Worm (Caenorhabditis elegans) whole organism, L4 larva: Measurements from ENCODE around the gene Y116F11A.6.
"Not testable (repeated sequence)": the region's sequence is repeated elsewhere in the genome, so short reads cannot be mapped to it uniquely, and the experiment has no call there.

ENCODE experiments used
- D1046.2 ChIP-seq: fragments of 200-800 bp; sonication (Bioruptor generic); IDR thresholded peaks from 2 replicates; pipeline ENCODE4 v1.3.6; 2022; ENCODE audit warnings: missing genetic modification characterization, missing compliant biosample characterization
- F10B5.3 ChIP-seq: sonication (generic microtip); optimal IDR thresholded peaks from 2 replicates; lab custom pipeline; 2016; ENCODE audit warnings: mild to moderate bottlenecking, missing genetic modification characterization, missing compliant biosample characterization
- Y48G9A.11 ChIP-seq: fragments of 200-800 bp; sonication (Bioruptor generic); IDR thresholded peaks from 2 replicates; pipeline ENCODE4 v1.3.6; 2022; ENCODE audit warnings: missing genetic modification reagents, missing genetic modification characterization, missing compliant biosample characterization
- Y5F2A.4 ChIP-seq: fragments of 200-800 bp; sonication (Bioruptor generic); optimal IDR thresholded peaks from 2 replicates; lab custom pipeline; 2018; ENCODE audit warnings: mild to moderate bottlenecking, missing genetic modification characterization, missing compliant biosample characterization
- ZK546.5 ChIP-seq, 2 experiments: sonication (generic microtip); optimal IDR thresholded peaks; 2 replicates each; lab custom pipeline; 2017; ENCODE audit warnings: missing biosample characterization in 2 of 2, missing genetic modification characterization in 2 of 2
- aha-1 ChIP-seq: fragments of 150-350 bp; peaks from one replicate; lab custom pipeline; 2014; ENCODE audit warnings: missing biosample characterization, missing genetic modification characterization
- ceh-20 ChIP-seq: fragments of 200-800 bp; sonication (Bioruptor generic); IDR thresholded peaks from 2 replicates; pipeline ENCODE4 v1.3.6; 2022; ENCODE audit warnings: missing genetic modification reagents, missing genetic modification characterization, missing compliant biosample characterization
- ceh-32 ChIP-seq: sonication (generic microtip); optimal IDR thresholded peaks from 2 replicates; lab custom pipeline; 2016; ENCODE audit warnings: mild to moderate bottlenecking, missing genetic modification characterization, missing compliant biosample characterization; ENCODE audit not compliant: poor library complexity
- daf-8 ChIP-seq: fragments of 200-800 bp; sonication (Bioruptor generic); IDR thresholded peaks from 2 replicates; pipeline ENCODE4 v1.3.6; 2022; ENCODE audit warnings: missing genetic modification characterization, missing compliant biosample characterization
- dmd-6 ChIP-seq: fragments of 200-800 bp; sonication (Bioruptor generic); IDR thresholded peaks from 2 replicates; pipeline ENCODE4 v1.3.6; 2022; ENCODE audit warnings: missing genetic modification reagents, missing genetic modification characterization, missing compliant biosample characterization
- dve-1 ChIP-seq: sonication (generic microtip); optimal IDR thresholded peaks from 2 replicates; lab custom pipeline; 2017; ENCODE audit warnings: antibody characterized with exemption, mild to moderate bottlenecking, missing genetic modification characterization, missing compliant biosample characterization; ENCODE audit not compliant: insufficient read depth
- egl-27 ChIP-seq: sonication (generic microtip); optimal IDR thresholded peaks from 3 replicates; lab custom pipeline; 2017; ENCODE audit warnings: missing biosample characterization, missing genetic modification reagents, missing genetic modification characterization
- egl-43 ChIP-seq: fragments of 200-800 bp; sonication (Bioruptor generic); IDR thresholded peaks from 2 replicates; pipeline ENCODE4 v1.3.6; 2022; ENCODE audit warnings: missing genetic modification reagents, missing genetic modification characterization, missing compliant biosample characterization
- hif-1 ChIP-seq, 2 experiments: sonication (generic microtip); optimal IDR thresholded peaks; 2 replicates each; lab custom pipeline; 2016 to 2017; ENCODE audit warnings: missing compliant biosample characterization in 2 of 2, missing genetic modification characterization in 2 of 2, missing genetic modification reagents in 2 of 2, missing genotype in 2 of 2, mild to moderate bottlenecking in 1 of 2
- lin-29 ChIP-seq: fragments of 200-800 bp; sonication (Bioruptor generic); IDR thresholded peaks from 2 replicates; pipeline ENCODE4 v1.3.6; 2022; ENCODE audit warnings: missing genetic modification reagents, missing genetic modification characterization, missing compliant biosample characterization
- lin-38 ChIP-seq: fragments of 200-800 bp; sonication (Bioruptor generic); IDR thresholded peaks from 2 replicates; pipeline ENCODE4 v1.3.6; 2022; ENCODE audit warnings: missing genetic modification reagents, missing genetic modification characterization, missing compliant biosample characterization
- nhr-102 ChIP-seq: sonication (generic microtip); optimal IDR thresholded peaks from 2 replicates; lab custom pipeline; 2016; ENCODE audit warnings: mild to moderate bottlenecking, missing genetic modification characterization, moderate library complexity, missing compliant biosample characterization
- nhr-6 ChIP-seq: fragments of 150-350 bp; optimal IDR thresholded peaks from 2 replicates; lab custom pipeline; 2014; ENCODE audit warnings: missing biosample characterization, missing genetic modification characterization
- pha-4 ChIP-seq, 2 experiments: fragments of 150-350 bp in 1 of 2; fragments of 200-800 bp in 1 of 2; sonication (Bioruptor generic) in 1 of 2; IDR thresholded peaks in 1 of 2; optimal IDR thresholded peaks in 1 of 2; 2 replicates each; pipeline versions ENCODE4 v1.3.6 to Lab custom; 2014 to 2022; ENCODE audit warnings: missing genetic modification characterization in 2 of 2, missing genetic modification reagents in 2 of 2, missing biosample characterization in 1 of 2, missing compliant biosample characterization in 1 of 2
- saeg-2 ChIP-seq: fragments of 200-800 bp; sonication (Bioruptor generic); IDR thresholded peaks from 2 replicates; pipeline ENCODE4 v1.3.6; 2022; ENCODE audit warnings: missing genetic modification reagents, missing genetic modification characterization, missing compliant biosample characterization
- snpc-4 ChIP-seq: fragments of 150-350 bp; optimal IDR thresholded peaks from 2 replicates; lab custom pipeline; 2014; ENCODE audit warnings: missing biosample characterization, missing genetic modification characterization
- spr-3 ChIP-seq: fragments of 200-800 bp; sonication (Bioruptor generic); optimal IDR thresholded peaks from 2 replicates; lab custom pipeline; 2018; ENCODE audit warnings: mild to moderate bottlenecking, missing genetic modification characterization, missing compliant biosample characterization
- unc-130 ChIP-seq: sonication (generic microtip); optimal IDR thresholded peaks from 2 replicates; lab custom pipeline; 2016; ENCODE audit warnings: missing genetic modification reagents, missing genetic modification characterization, missing compliant biosample characterization
- unc-39 ChIP-seq: sonication (generic microtip); optimal IDR thresholded peaks from 2 replicates; lab custom pipeline; 2017; ENCODE audit warnings: missing biosample characterization, missing genetic modification characterization
- unc-62 ChIP-seq, 3 experiments: fragments of 150-350 bp in 1 of 3; sonication (generic microtip); optimal IDR thresholded peaks in 2 of 3; peaks in 1 of 3; 1 replicate in 1 of 3; 2 replicates in 2 of 3; lab custom pipeline; 2014 to 2017; ENCODE audit warnings: missing biosample characterization in 3 of 3, missing genetic modification characterization in 3 of 3, missing genetic modification reagents in 3 of 3, missing genotype in 1 of 3
- zag-1 ChIP-seq: fragments of 150-350 bp; optimal IDR thresholded peaks from 2 replicates; lab custom pipeline; 2014; ENCODE audit warnings: missing biosample characterization, missing genetic modification characterization
- zfp-2 ChIP-seq: sonication (generic microtip); optimal IDR thresholded peaks from 2 replicates; lab custom pipeline; 2016; ENCODE audit warnings: mild to moderate bottlenecking, missing genetic modification characterization, missing compliant biosample characterization
- zip-11 ChIP-seq: fragments of 200-800 bp; sonication (Bioruptor generic); IDR thresholded peaks from 2 replicates; pipeline ENCODE4 v1.3.6; 2022; ENCODE audit warnings: missing genetic modification characterization, missing compliant biosample characterization
- zip-2 ChIP-seq: fragments of 150-350 bp; optimal IDR thresholded peaks from 2 replicates; lab custom pipeline; 2014; ENCODE audit warnings: missing biosample characterization, missing genetic modification characterization
- ztf-11 ChIP-seq: fragments of 150-350 bp; optimal IDR thresholded peaks from 2 replicates; lab custom pipeline; 2014; ENCODE audit warnings: missing biosample characterization, missing genetic modification characterization

Y116F11A.6 gene

ce11 chrV:19708849-19709248, 10.5 kb upstream of the Y116F11A.6 start, which contains the start of gene srv-3:
Gene srv-3, minus strand, starts transcription at chrV:19708949.
- no peak for TF ChIP-seq nhr-6
- no peak for TF ChIP-seq hif-1 (tag; optimal IDR thresholded peaks at IDR 0.05; lab: Kevin White, UChicago)
- TF ChIP-seq ceh-20 (GFP tag; lab: Robert Waterston, UW): no peak
- TF ChIP-seq unc-39 (tag; lab: Kevin White, UChicago): no peak
- TF ChIP-seq Y5F2A.4 (GFP tag; lab: Kevin White, UChicago): no peak
- no peak for TF ChIP-seq zag-1 (tag; lab: Kevin White, UChicago)
- no peak for TF ChIP-seq dve-1 (tag; lab: Kevin White, UChicago)
- TF ChIP-seq zfp-2: no peak
- TF ChIP-seq pha-4 (GFP tag; IDR thresholded peaks at IDR 0.05; lab: Robert Waterston, UW): no peak
- no peak for TF ChIP-seq pha-4 (tag; optimal IDR thresholded peaks at IDR 0.05; lab: Kevin White, UChicago)
- TF ChIP-seq F10B5.3 (tag; lab: Kevin White, UChicago): no peak
- TF ChIP-seq daf-8 (GFP tag; lab: Robert Waterston, UW): no peak
- no peak for TF ChIP-seq D1046.2 (GFP tag; lab: Robert Waterston, UW)
- TF ChIP-seq lin-29 (GFP tag; lab: Robert Waterston, UW): no peak

- TF ChIP-seq egl-27 (tag; lab: Kevin White, UChicago); nhr-102 (tag; lab: Kevin White, UChicago); zip-11 (GFP tag; lab: Robert Waterston, UW): not testable (repeated sequence)
Observed at ce11 chrV:19710514-19710913, 8.8 kb upstream of the Y116F11A.6 start, which contains the start of gene Y43F8C.15. Gene Y43F8C.15, minus strand, starts transcription at chrV:19710614.

ce11 chrV:19711646-19712045, 7.7 kb upstream of the Y116F11A.6 start, which contains the start of gene Y43F8C.23:
Gene Y43F8C.23, minus strand, starts transcription at chrV:19711746.
- not testable (repeated sequence) for TF ChIP-seq ceh-32 (tag; lab: Kevin White, UChicago); ZK546.5 (tag; optimal IDR thresholded peaks at IDR 0.05; lab: Kevin White, UChicago); aha-1 (tag; lab: Kevin White, UChicago)

ce11 chrV:19715419-19715818, 3.9 kb upstream of the Y116F11A.6 start, which contains the start of gene Y43F8C.16:
Gene Y43F8C.16, minus strand, starts transcription at chrV:19715519.
- TF ChIP-seq aha-1 (tag; lab: Kevin White, UChicago): peak; percentile 9
- TF ChIP-seq snpc-4: no peak

ce11 chrV:19715847-19716246, 3.5 kb upstream of the Y116F11A.6 start, which contains the start of gene Y43F8C.17:
Gene Y43F8C.17, plus strand, starts transcription at chrV:19716147.
- no peak for TF ChIP-seq egl-43 (GFP tag; lab: Robert Waterston, UW)
- TF ChIP-seq unc-62 (GFP tag; optimal IDR thresholded peaks at IDR 0.05 in 1 of 2; lab: Kevin White, UChicago): peak in 1 of 2 experiments; percentile 12
- TF ChIP-seq unc-62 (tag; optimal IDR thresholded peaks at IDR 0.05; lab: Kevin White, UChicago): no peak

- TF ChIP-seq dmd-6 (GFP tag; lab: Robert Waterston, UW) (peak; percentile 18; the same call in 1 of the 2 replicates), saeg-2 (GFP tag; lab: Robert Waterston, UW) (no peak)
Observed at ce11 chrV:19717933-19718332, 1.4 kb upstream of the Y116F11A.6 start.

- TF ChIP-seq spr-3 (no peak), lin-38 (GFP tag; lab: Robert Waterston, UW) (no peak), unc-130 (GFP tag; lab: Kevin White, UChicago) (no peak), ztf-11 (no peak), zip-2 (tag; lab: Kevin White, UChicago) (no peak), nhr-6 (no peak), zag-1 (tag; lab: Kevin White, UChicago) (no peak), Y48G9A.11 (GFP tag; lab: Robert Waterston, UW) (no peak)
Observed at ce11 chrV:19718660-19719059, 693 bp upstream of the Y116F11A.6 start.
